Worm (Caenorhabditis elegans): ENCODE results near the gene K02A2.5.

The K02A2.5 gene

DNA sequence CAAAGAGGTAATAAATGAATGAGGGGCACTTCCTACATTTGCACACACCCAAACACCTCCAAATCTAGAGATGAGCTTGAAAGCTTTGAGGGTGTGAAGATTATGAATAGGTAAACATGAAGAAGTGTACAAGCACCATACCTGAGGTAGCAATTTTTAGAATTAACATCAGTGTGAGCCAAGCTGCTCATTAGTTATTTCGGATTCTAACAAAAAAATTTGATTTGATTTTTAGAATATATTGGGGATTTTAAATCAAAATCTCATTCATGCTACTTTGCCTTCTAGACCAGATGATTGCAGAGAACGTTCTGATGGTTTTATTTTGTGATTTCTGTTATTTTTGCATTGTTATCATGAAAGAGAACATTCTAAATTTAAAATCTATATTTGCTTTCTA lies 1.9 kb upstream of the K02A2.5 start:
- TF ChIP-seq lim-6 (tag; optimal IDR thresholded peaks at IDR 0.05) (no peak), ref-2 (tag; optimal IDR thresholded peaks at IDR 0.05) (no peak), ceh-48 (tag; optimal IDR thresholded peaks at IDR 0.05) (no peak), pqm-1 (tag; optimal IDR thresholded peaks at IDR 0.05) (no peak), Y22D7AL.16 (tag; optimal IDR thresholded peaks at IDR 0.05) (no peak), lin-11 (tag; optimal IDR thresholded peaks at IDR 0.05) (no peak), T23F11.4 (GFP tag; optimal IDR thresholded peaks at IDR 0.05) (no peak), pat-9 (tag; optimal IDR thresholded peaks at IDR 0.05) (no peak), ceh-45 (GFP tag; IDR thresholded peaks at IDR 0.05) (no peak), pha-4 (tag; optimal IDR thresholded peaks at IDR 0.05) (no peak), ceh-9 (tag; optimal IDR thresholded peaks at IDR 0.05) (no peak), unc-86 (tag; optimal IDR thresholded peaks at IDR 0.05) (no peak), F13H6.1 (tag; optimal IDR thresholded peaks at IDR 0.05) (no peak), che-1 (tag; optimal IDR thresholded peaks at IDR 0.05) (no peak), elt-2 (tag; optimal IDR thresholded peaks at IDR 0.05) (no peak), sox-4 (tag; optimal IDR thresholded peaks at IDR 0.05) (no peak)

DNA sequence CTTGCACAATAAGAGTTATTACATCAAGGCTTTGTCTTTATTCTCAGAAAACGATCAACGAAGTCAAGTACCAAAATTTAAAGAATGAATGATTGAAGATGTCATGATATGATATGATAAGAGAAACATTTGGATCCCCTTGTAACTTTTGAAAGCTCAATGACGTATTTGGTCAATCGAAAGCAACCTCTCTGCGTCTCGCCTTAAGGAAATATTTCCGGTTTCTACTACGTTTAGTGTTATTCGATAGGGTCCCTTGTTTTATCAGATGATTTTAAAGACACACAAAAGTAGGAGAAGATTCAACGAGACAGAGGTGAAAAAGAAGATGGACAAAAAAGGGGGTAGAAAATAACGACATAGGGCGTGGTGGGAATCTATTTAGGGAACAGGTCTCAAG lies 1.4 kb upstream of the K02A2.5 start:
- no peak for TF ChIP-seq unc-42 (tag; optimal IDR thresholded peaks at IDR 0.05)
- no peak for TF ChIP-seq ztf-16 (tag; optimal IDR thresholded peaks at IDR 0.05)
- no peak for TF ChIP-seq ttx-3 (tag; optimal IDR thresholded peaks at IDR 0.05)
- TF ChIP-seq nhr-11 (tag; optimal IDR thresholded peaks at IDR 0.05): no peak
- TF ChIP-seq pha-2 (tag; optimal IDR thresholded peaks at IDR 0.05): no peak
- no peak for TF ChIP-seq elt-2 (tag; optimal IDR thresholded peaks at IDR 0.05)
- TF ChIP-seq pag-3 (tag; optimal IDR thresholded peaks at IDR 0.05; ENCODE audit: borderline replicate concordance): no peak

DNA sequence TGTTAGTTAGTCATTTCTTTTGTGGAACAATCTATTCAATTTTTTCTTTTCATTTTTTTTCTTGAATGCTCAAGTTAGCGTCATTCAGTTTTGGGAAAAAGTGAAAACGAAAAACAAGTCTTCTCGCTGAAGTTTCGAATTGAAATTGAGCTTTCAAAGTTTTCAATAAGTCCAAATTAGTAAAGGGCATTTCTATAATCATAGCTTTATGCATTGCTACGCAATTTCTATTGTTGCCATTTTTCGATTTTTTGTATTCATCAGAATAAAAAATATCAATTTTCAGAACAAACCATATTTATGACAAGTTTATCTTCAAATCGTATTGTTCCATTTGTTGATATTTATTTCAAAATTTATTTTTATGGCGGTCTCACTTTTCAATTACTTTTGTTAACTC lies 3.6 kb downstream of the K02A2.5 start, which contains the start of gene srd-55:
TSS of gene srd-55 (plus strand) at position 301 of the 400 bp plus-strand sequence.
- TF ChIP-seq syd-9 (tag; optimal IDR thresholded peaks at IDR 0.05) (no peak), pax-1 (tag; optimal IDR thresholded peaks at IDR 0.05) (no peak), nhr-232 (tag; optimal IDR thresholded peaks at IDR 0.05) (no peak)

DNA sequence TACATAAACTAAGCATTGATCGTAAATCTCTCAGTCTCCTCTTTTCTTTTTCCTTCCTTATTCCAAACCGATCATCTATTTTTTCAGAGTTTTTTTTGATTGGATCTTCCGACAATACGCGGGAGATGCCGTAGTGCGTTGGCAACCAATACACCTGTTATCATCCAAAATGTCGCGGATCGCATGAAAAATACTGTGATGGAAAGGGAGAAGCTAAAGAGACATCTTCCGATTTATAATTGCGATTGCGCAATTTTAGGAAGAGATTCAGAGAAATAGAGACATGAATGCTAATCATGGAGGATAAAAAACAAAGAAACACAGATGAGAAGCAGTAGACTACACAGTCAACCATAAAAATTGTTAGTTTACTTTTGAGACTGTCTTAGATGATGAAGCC lies 5.4 kb downstream of the K02A2.5 start:
- no peak for TF ChIP-seq nhr-11 (tag; optimal IDR thresholded peaks at IDR 0.05)
- TF ChIP-seq pros-1 (tag; optimal IDR thresholded peaks at IDR 0.05): no peak
- TF ChIP-seq dmd-4 (tag; optimal IDR thresholded peaks at IDR 0.05; ENCODE audit: borderline replicate concordance): no peak
- TF ChIP-seq ceh-14 (tag; optimal IDR thresholded peaks at IDR 0.05): no peak
- TF ChIP-seq lim-6 (tag; optimal IDR thresholded peaks at IDR 0.05): no peak
- no peak for TF ChIP-seq mec-3 (tag; optimal IDR thresholded peaks at IDR 0.05; ENCODE audit: borderline replicate concordance)
- TF ChIP-seq elt-2 (tag; optimal IDR thresholded peaks at IDR 0.05): no peak
- TF ChIP-seq ama-1 (optimal IDR thresholded peaks at IDR 0.05): no peak
- TF ChIP-seq ceh-19 (GFP tag; optimal IDR thresholded peaks at IDR 0.05): no peak

DNA sequence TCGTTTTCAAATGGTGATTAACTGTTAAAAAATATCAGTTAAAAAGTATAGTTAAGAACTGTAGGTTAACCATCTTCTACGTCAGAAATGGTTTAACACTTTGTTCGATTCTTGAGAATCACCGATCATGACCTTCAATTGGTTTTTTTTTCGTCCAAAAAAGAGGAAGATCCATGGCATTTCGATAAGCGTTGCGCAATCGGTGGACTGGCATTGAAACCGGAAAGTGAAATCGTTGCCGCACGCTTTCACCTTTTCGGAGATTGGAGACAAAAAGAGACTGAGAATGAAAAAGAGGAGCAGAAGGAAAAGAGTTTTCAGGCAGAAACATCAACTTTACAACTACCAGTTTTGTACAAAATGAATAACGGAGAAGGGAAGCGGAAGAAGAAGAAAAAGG lies 6.6 kb downstream of the K02A2.5 start:
- TF ChIP-seq ama-1 (optimal IDR thresholded peaks at IDR 0.05): no peak
- TF ChIP-seq npax-4 (tag; optimal IDR thresholded peaks at IDR 0.05): no peak
- no peak for TF ChIP-seq ets-4 (tag; optimal IDR thresholded peaks at IDR 0.05)
- no peak for TF ChIP-seq madf-2 (tag; optimal IDR thresholded peaks at IDR 0.05)
- TF ChIP-seq pax-1 (tag; optimal IDR thresholded peaks at IDR 0.05): no peak
- no peak for TF ChIP-seq C08G9.2 (tag; optimal IDR thresholded peaks at IDR 0.05)
- no peak for TF ChIP-seq hlh-8 (tag; optimal IDR thresholded peaks at IDR 0.05)
- no peak for TF ChIP-seq T23F11.4 (GFP tag; optimal IDR thresholded peaks at IDR 0.05)
- TF ChIP-seq fkh-6 (tag; optimal IDR thresholded peaks at IDR 0.05): no peak
- no peak for TF ChIP-seq ttx-3 (tag; optimal IDR thresholded peaks at IDR 0.05)
- no peak for TF ChIP-seq nfya-1 (tag; optimal IDR thresholded peaks at IDR 0.05)
- no peak for TF ChIP-seq pqm-1 (tag; optimal IDR thresholded peaks at IDR 0.05)
- no peak for TF ChIP-seq unc-3 (GFP tag; conservative IDR thresholded peaks at IDR 0.05)
- TF ChIP-seq unc-3 (tag; optimal IDR thresholded peaks at IDR 0.05): no peak
- TF ChIP-seq hlh-13 (GFP tag; optimal IDR thresholded peaks at IDR 0.05): no peak
- TF ChIP-seq pha-4 (tag; optimal IDR thresholded peaks at IDR 0.05): no peak
- TF ChIP-seq K09A11.1 (tag; optimal IDR thresholded peaks at IDR 0.05; ENCODE audit: insufficient read depth): no peak
- no peak for TF ChIP-seq fkh-10 (GFP tag; optimal IDR thresholded peaks at IDR 0.05)
- TF ChIP-seq rnt-1 (tag; optimal IDR thresholded peaks at IDR 0.05): no peak
- no peak for TF ChIP-seq ref-2 (tag; optimal IDR thresholded peaks at IDR 0.05)

Data from whole organism, late embryonic.